Fruit fly (Drosophila melanogaster) Kc167 (cell line): ENCODE data around the gene enc.

ENCODE experiments used
- Sin3A ChIP-seq: fragments of >200 bp; optimal IDR thresholded peaks from 2 replicates; lab custom pipeline; 2018; ENCODE audit warnings: missing external identifiers
- h ChIP-seq: fragments of >200 bp; optimal IDR thresholded peaks from 3 replicates; lab custom pipeline; 2018; ENCODE audit warnings: missing external identifiers
- psq ChIP-seq: fragments of >200 bp; optimal IDR thresholded peaks from 2 replicates; lab custom pipeline; 2017; ENCODE audit warnings: missing external identifiers

DNA sequence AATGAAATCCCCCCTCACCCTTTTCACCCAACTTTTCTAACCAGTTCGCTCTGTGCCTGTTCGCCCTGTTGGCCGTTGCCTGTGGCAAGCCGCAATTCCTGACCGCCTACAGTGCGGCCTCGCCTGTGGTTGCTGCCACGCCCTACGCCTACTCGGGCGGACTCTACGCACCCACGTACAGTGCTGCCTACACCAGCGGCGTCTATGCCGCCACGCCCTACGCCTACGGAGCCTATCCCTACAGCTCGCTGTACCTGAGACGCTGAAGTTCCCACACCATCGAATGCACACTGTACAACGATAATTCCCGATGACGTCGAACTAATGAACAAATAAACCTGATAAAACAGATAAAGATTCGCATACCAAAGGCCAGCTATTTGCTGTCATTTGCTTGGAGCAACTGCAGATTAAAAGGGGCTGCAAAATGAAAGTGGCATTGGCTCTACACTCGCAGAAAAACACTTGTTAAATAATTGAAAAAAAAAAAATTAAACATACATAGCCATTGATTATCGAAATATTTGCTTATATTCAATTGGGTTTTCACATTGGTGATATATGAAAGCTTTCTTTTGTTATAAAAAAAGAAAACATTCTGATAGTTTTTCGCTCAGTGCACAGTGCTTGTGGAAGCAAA, 27.3 kb upstream of the enc start:
- TF ChIP-seq Sin3A (lab: Kevin White, UChicago) (no peak), psq (no peak), h (lab: Kevin White, UChicago) (no peak)
